Worm (Caenorhabditis elegans) whole organism, young adult: ENCODE results near the gene sqst-4.

Experiments used
- B0035.1 ChIP-seq: sonication (generic microtip); optimal IDR thresholded peaks from 2 replicates; lab custom pipeline; 2016; ENCODE audit warnings: missing genetic modification characterization, mild to moderate bottlenecking, missing compliant biosample characterization, missing genotype, missing genetic modification reagents
- B0336.3 ChIP-seq: fragments of 200-800 bp; sonication (Bioruptor generic); IDR thresholded peaks from 2 replicates; pipeline ENCODE4 v1.3.6; 2022; ENCODE audit warnings: missing genetic modification characterization, missing compliant biosample characterization
- F22D6.2 ChIP-seq: sonication (generic microtip); optimal IDR thresholded peaks from 2 replicates; lab custom pipeline; 2016; ENCODE audit warnings: mild to moderate bottlenecking, missing genetic modification characterization, missing compliant biosample characterization
- F23B12.7 ChIP-seq: sonication (generic microtip); optimal IDR thresholded peaks from 2 replicates; lab custom pipeline; 2017; ENCODE audit warnings: missing genetic modification characterization, mild to moderate bottlenecking, missing compliant biosample characterization, antibody characterized with exemption, moderate library complexity; ENCODE audit not compliant: insufficient read depth
- F39B2.1 ChIP-seq: fragments of 200-800 bp; sonication (Bioruptor generic); IDR thresholded peaks from 2 replicates; pipeline ENCODE4 v1.3.6; 2022; ENCODE audit warnings: missing genetic modification reagents, missing genetic modification characterization, missing compliant biosample characterization
- F57A8.1 ChIP-seq: fragments of 200-800 bp; sonication (Bioruptor generic); optimal IDR thresholded peaks from 2 replicates; lab custom pipeline; 2018; ENCODE audit warnings: mild to moderate bottlenecking, missing genetic modification characterization, moderate library complexity, missing compliant biosample characterization
- F57C9.4 ChIP-seq: sonication (generic microtip); optimal IDR thresholded peaks from 2 replicates; lab custom pipeline; 2017; ENCODE audit warnings: mild to moderate bottlenecking, missing genetic modification characterization, missing compliant biosample characterization
- K11D2.4 ChIP-seq: fragments of 200-800 bp; sonication (Bioruptor generic); IDR thresholded peaks from 2 replicates; pipeline ENCODE4 v1.3.6; 2022; ENCODE audit warnings: missing genetic modification reagents, missing genetic modification characterization, missing compliant biosample characterization
- K12H6.12 ChIP-seq: fragments of 200-800 bp; sonication (Bioruptor generic); optimal IDR thresholded peaks from 2 replicates; lab custom pipeline; 2018; ENCODE audit warnings: mild to moderate bottlenecking, missing genetic modification characterization, missing compliant biosample characterization
- T07F8.4 ChIP-seq: sonication (generic microtip); optimal IDR thresholded peaks from 2 replicates; lab custom pipeline; 2016; ENCODE audit warnings: mild to moderate bottlenecking, missing genetic modification characterization, moderate library complexity, missing compliant biosample characterization
- Y67H2A.10 ChIP-seq: fragments of 200-800 bp; sonication (Bioruptor generic); conservative IDR thresholded peaks from 2 replicates; pipeline ENCODE4 v1.3.6; 2022; ENCODE audit warnings: missing genetic modification reagents, missing genetic modification characterization, missing compliant biosample characterization
- ZK185.1 ChIP-seq: sonication (generic microtip); optimal IDR thresholded peaks from 2 replicates; lab custom pipeline; 2016; ENCODE audit warnings: mild to moderate bottlenecking, missing genetic modification characterization, missing compliant biosample characterization; ENCODE audit not compliant: poor library complexity, severe bottlenecking
- ama-1 ChIP-seq, 3 experiments: fragments of 150-350 bp in 1 of 3; sonication (generic microtip) in 2 of 3; optimal IDR thresholded peaks; 2 replicates each; lab custom pipeline; 2014 to 2018; ENCODE audit warnings: missing biosample characterization in 2 of 3, missing genetic modification characterization in 2 of 3, missing genetic modification reagents in 2 of 3
- aptf-2 ChIP-seq: fragments of 200-800 bp; sonication (Bioruptor generic); conservative IDR thresholded peaks from 2 replicates; pipeline ENCODE4 v1.3.6; 2022; ENCODE audit warnings: missing genetic modification reagents, missing genetic modification characterization, missing compliant biosample characterization
- aptf-3 ChIP-seq: fragments of 200-800 bp; sonication (Bioruptor generic); IDR thresholded peaks from 2 replicates; pipeline ENCODE4 v1.3.6; 2022; ENCODE audit warnings: missing genetic modification characterization, missing compliant biosample characterization
- atf-7 ChIP-seq: sonication (generic microtip); optimal IDR thresholded peaks from 2 replicates; lab custom pipeline; 2017; ENCODE audit warnings: mild to moderate bottlenecking, missing genetic modification characterization, missing compliant biosample characterization
- athp-1 ChIP-seq: sonication (generic microtip); optimal IDR thresholded peaks from 2 replicates; lab custom pipeline; 2017; ENCODE audit warnings: mild to moderate bottlenecking, missing genetic modification characterization, missing compliant biosample characterization
- cebp-1 ChIP-seq, 2 experiments: fragments of 200-800 bp in 1 of 2; sonication (Bioruptor generic) in 1 of 2; sonication (generic microtip) in 1 of 2; IDR thresholded peaks in 1 of 2; optimal IDR thresholded peaks in 1 of 2; 2 replicates each; pipeline versions ENCODE4 v1.3.6 to Lab custom; 2017 to 2022; ENCODE audit warnings: missing compliant biosample characterization in 2 of 2, missing genetic modification characterization in 2 of 2, mild to moderate bottlenecking in 1 of 2, missing genetic modification reagents in 1 of 2, moderate library complexity in 1 of 2
- dpff-1 ChIP-seq: sonication (generic microtip); optimal IDR thresholded peaks from 2 replicates; lab custom pipeline; 2017; ENCODE audit warnings: mild to moderate bottlenecking, missing genetic modification characterization, missing compliant biosample characterization
- dpl-1 ChIP-seq: fragments of 150-350 bp; optimal IDR thresholded peaks from 2 replicates; lab custom pipeline; 2014; ENCODE audit warnings: missing biosample characterization, missing genetic modification reagents, missing genetic modification characterization
- efl-1 ChIP-seq: fragments of 150-350 bp; optimal IDR thresholded peaks from 2 replicates; lab custom pipeline; 2014; ENCODE audit warnings: missing biosample characterization, missing genetic modification reagents, missing genetic modification characterization
- egl-18 ChIP-seq: fragments of 200-800 bp; sonication (Bioruptor generic); IDR thresholded peaks from 2 replicates; pipeline ENCODE4 v1.3.6; 2022; ENCODE audit warnings: missing genetic modification reagents, missing genetic modification characterization, missing compliant biosample characterization
- ekl-4 ChIP-seq: fragments of 200-800 bp; sonication (Bioruptor generic); IDR thresholded peaks from 2 replicates; pipeline ENCODE4 v1.3.6; 2022; ENCODE audit warnings: missing genetic modification reagents, missing genetic modification characterization, missing compliant biosample characterization
- fkh-3 ChIP-seq: sonication (generic microtip); optimal IDR thresholded peaks from 2 replicates; lab custom pipeline; 2016; ENCODE audit warnings: mild to moderate bottlenecking, missing genetic modification characterization, missing compliant biosample characterization
- hlh-12 ChIP-seq: sonication (generic microtip); optimal IDR thresholded peaks from 2 replicates; lab custom pipeline; 2016; ENCODE audit warnings: missing genetic modification characterization, missing compliant biosample characterization
- hmg-20 ChIP-seq: fragments of 200-800 bp; sonication (Bioruptor generic); IDR thresholded peaks from 2 replicates; pipeline ENCODE4 v1.3.6; 2022; ENCODE audit warnings: missing genetic modification reagents, missing genetic modification characterization, missing compliant biosample characterization
- lag-1 ChIP-seq: fragments of 200-800 bp; sonication (Bioruptor generic); IDR thresholded peaks from 2 replicates; pipeline ENCODE4 v1.3.6; 2022; ENCODE audit warnings: missing genetic modification reagents, missing genetic modification characterization, missing compliant biosample characterization
- let-607 ChIP-seq, 2 experiments: fragments of 200-800 bp in 1 of 2; sonication (Bioruptor generic) in 1 of 2; sonication (generic microtip) in 1 of 2; optimal IDR thresholded peaks; 2 replicates each; lab custom pipeline; 2016 to 2018; ENCODE audit warnings: mild to moderate bottlenecking in 2 of 2, missing compliant biosample characterization in 2 of 2, missing genetic modification characterization in 2 of 2, moderate library complexity in 2 of 2, missing genotype in 1 of 2
- lin-26 ChIP-seq: fragments of 200-800 bp; sonication (Bioruptor generic); IDR thresholded peaks from 2 replicates; pipeline ENCODE4 v1.3.6; 2022; ENCODE audit warnings: missing genetic modification reagents, missing genetic modification characterization, missing compliant biosample characterization
- madf-10 ChIP-seq: sonication (generic microtip); optimal IDR thresholded peaks from 2 replicates; lab custom pipeline; 2016; ENCODE audit warnings: mild to moderate bottlenecking, missing genetic modification characterization, missing compliant biosample characterization
- madf-6 ChIP-seq: fragments of 200-800 bp; sonication (Bioruptor generic); IDR thresholded peaks from 2 replicates; pipeline ENCODE4 v1.3.6; 2022; ENCODE audit warnings: missing genetic modification reagents, missing genetic modification characterization, missing compliant biosample characterization
- mxl-1 ChIP-seq: sonication (generic microtip); optimal IDR thresholded peaks from 2 replicates; lab custom pipeline; 2016; ENCODE audit warnings: missing genetic modification characterization, missing compliant biosample characterization
- nfya-1 ChIP-seq: sonication (generic microtip); optimal IDR thresholded peaks from 2 replicates; lab custom pipeline; 2017; ENCODE audit warnings: antibody characterized with exemption, missing compliant biosample characterization, missing genetic modification characterization, borderline replicate concordance; ENCODE audit not compliant: insufficient read depth
- nhr-80 ChIP-seq: sonication (generic microtip); optimal IDR thresholded peaks from 2 replicates; lab custom pipeline; 2016; ENCODE audit warnings: missing genetic modification characterization, missing compliant biosample characterization
- nhr-90 ChIP-seq: sonication (generic microtip); optimal IDR thresholded peaks from 2 replicates; lab custom pipeline; 2016; ENCODE audit warnings: missing genotype, mild to moderate bottlenecking, missing genetic modification characterization, missing compliant biosample characterization
- rec-8 ChIP-seq, 2 experiments: sonication (generic microtip); optimal IDR thresholded peaks; 2 replicates each; lab custom pipeline; 2016; ENCODE audit warnings: mild to moderate bottlenecking in 2 of 2, missing genetic modification characterization in 2 of 2, missing genetic modification reagents in 2 of 2, missing genotype in 2 of 2, missing biosample characterization in 1 of 2, missing compliant biosample characterization in 1 of 2, moderate library complexity in 1 of 2
- rpc-1 ChIP-seq, 2 experiments: fragments of 150-350 bp in 1 of 2; sonication (generic microtip) in 1 of 2; optimal IDR thresholded peaks; 2 replicates each; lab custom pipeline; 2014 to 2018; ENCODE audit warnings: missing biosample characterization in 1 of 2, missing genetic modification characterization in 1 of 2, missing genetic modification reagents in 1 of 2, missing genotype in 1 of 2
- snpc-1.1 ChIP-seq: sonication (generic microtip); optimal IDR thresholded peaks from 2 replicates; lab custom pipeline; 2017; ENCODE audit warnings: missing genetic modification characterization, mild to moderate bottlenecking, missing compliant biosample characterization, antibody characterized with exemption, moderate library complexity, missing genotype, missing genetic modification reagents; ENCODE audit not compliant: insufficient read depth
- snpc-4 ChIP-seq, 5 experiments: fragments of 150-350 bp in 1 of 5; sonication (generic microtip) in 4 of 5; optimal IDR thresholded peaks; 2 replicates each; lab custom pipeline; 2014 to 2018; ENCODE audit warnings: missing genetic modification characterization in 5 of 5, missing biosample characterization in 3 of 5, antibody characterized with exemption in 2 of 5, mild to moderate bottlenecking in 2 of 5, missing compliant biosample characterization in 2 of 5, missing genotype in 2 of 5, moderate library complexity in 2 of 5, missing genetic modification reagents in 1 of 5
- tbp1 ChIP-seq: fragments of 200-800 bp; sonication (Bioruptor generic); optimal IDR thresholded peaks from 2 replicates; lab custom pipeline; 2018; ENCODE audit warnings: mild to moderate bottlenecking, missing genetic modification characterization, missing compliant biosample characterization
- tlf-1 ChIP-seq: fragments of 200-800 bp; sonication (Bioruptor generic); optimal IDR thresholded peaks from 2 replicates; lab custom pipeline; 2018; ENCODE audit warnings: mild to moderate bottlenecking, missing genetic modification characterization, missing compliant biosample characterization
- unc-62 ChIP-seq: fragments of 150-350 bp; optimal IDR thresholded peaks from 2 replicates; lab custom pipeline; 2014; ENCODE audit warnings: missing biosample characterization, missing genetic modification reagents, missing genetic modification characterization
- xnd-1 ChIP-seq: sonication (generic microtip); optimal IDR thresholded peaks from 2 replicates; lab custom pipeline; 2016; ENCODE audit warnings: missing genotype, missing genetic modification reagents, missing genetic modification characterization, missing compliant biosample characterization

Gene sqst-4

ce11 chrV:16455065-16455464 is 33.2 kb upstream of the sqst-4 start, which contains the start of gene str-14:
Gene str-14 (minus strand): TSS chrV:16455165.
- no peak for TF ChIP-seq lag-1 (GFP tag; lab: Robert Waterston, UW)
- no peak for TF ChIP-seq Y67H2A.10 (GFP tag; lab: Robert Waterston, UW)
- no peak for TF ChIP-seq F22D6.2 (tag; lab: Kevin White, UChicago)
- TF ChIP-seq F57C9.4 (tag; lab: Kevin White, UChicago), result no peak
- TF ChIP-seq unc-62 (GFP tag; lab: Kevin White, UChicago), result no peak
- no peak for TF ChIP-seq rpc-1 (optimal IDR thresholded peaks at IDR 0.05; lab: Kevin White, UChicago)
- TF ChIP-seq rpc-1 (tag; optimal IDR thresholded peaks at IDR 0.05; lab: Kevin White, UChicago), result no peak
- no peak for TF ChIP-seq tbp1 (GFP tag; lab: Kevin White, UChicago)
- TF ChIP-seq madf-10 (tag; lab: Kevin White, UChicago), result no peak
- no peak for TF ChIP-seq let-607 (tag; optimal IDR thresholded peaks at IDR 0.05; lab: Kevin White, UChicago)
- no peak for TF ChIP-seq fkh-3 (tag; lab: Kevin White, UChicago)
- no peak for TF ChIP-seq efl-1 (GFP tag; lab: Kevin White, UChicago)
- TF ChIP-seq madf-6 (GFP tag; lab: Robert Waterston, UW), result no peak
- TF ChIP-seq cebp-1 (GFP tag; IDR thresholded peaks at IDR 0.05; lab: Robert Waterston, UW), result no peak
- TF ChIP-seq cebp-1 (tag; optimal IDR thresholded peaks at IDR 0.05; lab: Kevin White, UChicago), result no peak
- TF ChIP-seq rec-8 (tag; optimal IDR thresholded peaks at IDR 0.05; lab: Kevin White, UChicago), result no peak
- no peak for TF ChIP-seq snpc-4 (GFP tag; optimal IDR thresholded peaks at IDR 0.05; lab: Kevin White, UChicago)
- no peak for TF ChIP-seq snpc-4 (tag; optimal IDR thresholded peaks at IDR 0.05; lab: Kevin White, UChicago)
- TF ChIP-seq hmg-20 (GFP tag; lab: Robert Waterston, UW), result no peak

- TF ChIP-seq fkh-3 (tag; lab: Kevin White, UChicago) (no peak), K11D2.4 (GFP tag; lab: Robert Waterston, UW) (no peak), ama-1 (optimal IDR thresholded peaks at IDR 0.05; lab: Kevin White, UChicago) (no peak), ama-1 (GFP tag; optimal IDR thresholded peaks at IDR 0.05; lab: Kevin White, UChicago) (no peak), nfya-1 (tag; lab: Kevin White, UChicago) (no peak), nhr-80 (tag; lab: Kevin White, UChicago) (no peak), ekl-4 (no peak), nhr-90 (tag; lab: Kevin White, UChicago) (no peak), T07F8.4 (no peak), B0336.3 (GFP tag; lab: Robert Waterston, UW) (no peak), aptf-3 (GFP tag; lab: Robert Waterston, UW) (no peak), hlh-12 (no peak), K12H6.12 (tag; lab: Kevin White, UChicago) (no peak), snpc-1.1 (tag; lab: Kevin White, UChicago) (no peak), F57A8.1 (GFP tag; lab: Kevin White, UChicago) (no peak), dpl-1 (no peak), tlf-1 (GFP tag; lab: Kevin White, UChicago) (no peak), ZK185.1 (tag; lab: Kevin White, UChicago) (no peak), lag-1 (GFP tag; lab: Robert Waterston, UW) (no peak), F23B12.7 (tag; lab: Kevin White, UChicago) (no peak)
- TF ChIP-seq, all 124 proteins: peak for 0
These were observed 29.6 kb upstream of the sqst-4 start, which contains the start of gene str-15 for ce11 chrV:16458714-16459113. Gene str-15 (minus strand): TSS chrV:16458814.

- TF ChIP-seq xnd-1 (tag; lab: Kevin White, UChicago) (no peak), atf-7 (tag; lab: Kevin White, UChicago) (no peak), dpff-1 (tag; lab: Kevin White, UChicago) (no peak), F39B2.1 (GFP tag; lab: Robert Waterston, UW) (no peak), snpc-1.1 (tag; lab: Kevin White, UChicago) (no peak), nfya-1 (tag; lab: Kevin White, UChicago) (no peak), athp-1 (no peak), mxl-1 (tag; lab: Kevin White, UChicago) (no peak), let-607 (tag; optimal IDR thresholded peaks at IDR 0.05; lab: Kevin White, UChicago) (no peak), fkh-3 (tag; lab: Kevin White, UChicago) (no peak), lin-26 (GFP tag; lab: Robert Waterston, UW) (no peak), B0035.1 (tag; lab: Kevin White, UChicago) (no peak), rpc-1 (optimal IDR thresholded peaks at IDR 0.05; lab: Kevin White, UChicago) (no peak), rpc-1 (tag; optimal IDR thresholded peaks at IDR 0.05; lab: Kevin White, UChicago) (no peak), aptf-2 (GFP tag; lab: Robert Waterston, UW) (no peak), egl-18 (GFP tag; lab: Robert Waterston, UW) (no peak)
These were observed 28.9 kb upstream of the sqst-4 start for ce11 chrV:16459377-16459776.
